Worm (Caenorhabditis elegans) whole organism, L4 larva: ENCODE results near the gene F49C5.3.

Experiments used
- F37D6.2 ChIP-seq: sonication (generic microtip); optimal IDR thresholded peaks from 2 replicates; lab custom pipeline; 2016; ENCODE audit warnings: mild to moderate bottlenecking, missing genetic modification characterization, missing compliant biosample characterization
- F49E8.2 ChIP-seq: sonication (generic microtip); optimal IDR thresholded peaks from 2 replicates; lab custom pipeline; 2016; ENCODE audit warnings: missing compliant biosample characterization, mild to moderate bottlenecking, missing genetic modification characterization, borderline replicate concordance
- T26A8.4 ChIP-seq: fragments of 200-800 bp; sonication (Bioruptor generic); IDR thresholded peaks from 2 replicates; pipeline ENCODE4 v1.3.6; 2022; ENCODE audit warnings: missing genetic modification characterization, missing compliant biosample characterization
- Y105C5A.15 ChIP-seq: fragments of 200-800 bp; sonication (Bioruptor generic); IDR thresholded peaks from 2 replicates; pipeline ENCODE4 v1.3.6; 2022; ENCODE audit warnings: missing genetic modification characterization, missing compliant biosample characterization
- aha-1 ChIP-seq: fragments of 150-350 bp; peaks from one replicate; lab custom pipeline; 2014; ENCODE audit warnings: missing biosample characterization, missing genetic modification characterization
- ceh-32 ChIP-seq: sonication (generic microtip); optimal IDR thresholded peaks from 2 replicates; lab custom pipeline; 2016; ENCODE audit warnings: mild to moderate bottlenecking, missing genetic modification characterization, missing compliant biosample characterization; ENCODE audit not compliant: poor library complexity
- cey-2 ChIP-seq: sonication (generic microtip); optimal IDR thresholded peaks from 3 replicates; lab custom pipeline; 2017; ENCODE audit warnings: missing genetic modification characterization, mild to moderate bottlenecking, missing compliant biosample characterization, antibody characterized with exemption, borderline replicate concordance; ENCODE audit not compliant: insufficient read depth
- daf-16 ChIP-seq, 3 experiments: sonication (generic microtip); optimal IDR thresholded peaks; 2 replicates each; lab custom pipeline; 2016 to 2017; ENCODE audit warnings: missing genetic modification characterization in 3 of 3, missing genetic modification reagents in 3 of 3, mild to moderate bottlenecking in 2 of 3, missing compliant biosample characterization in 2 of 3, missing biosample characterization in 1 of 3, moderate library complexity in 1 of 3
- dmd-9 ChIP-seq: fragments of 200-800 bp; sonication (Bioruptor generic); IDR thresholded peaks from 2 replicates; pipeline ENCODE4 v1.3.6; 2022; ENCODE audit warnings: missing genetic modification reagents, missing genetic modification characterization, missing compliant biosample characterization
- duxl-1 ChIP-seq: sonication (generic microtip); optimal IDR thresholded peaks from 2 replicates; lab custom pipeline; 2016; ENCODE audit warnings: mild to moderate bottlenecking, missing genetic modification characterization, moderate library complexity, missing compliant biosample characterization; ENCODE audit not compliant: poor library complexity
- hlh-11 ChIP-seq: fragments of 200-800 bp; sonication (Bioruptor generic); optimal IDR thresholded peaks from 2 replicates; lab custom pipeline; 2018; ENCODE audit warnings: mild to moderate bottlenecking, missing genetic modification characterization, missing compliant biosample characterization
- hlh-30 ChIP-seq: sonication (generic microtip); optimal IDR thresholded peaks from 2 replicates; lab custom pipeline; 2017; ENCODE audit warnings: antibody characterized with exemption, mild to moderate bottlenecking, missing genetic modification characterization, missing compliant biosample characterization; ENCODE audit not compliant: insufficient read depth
- lim-7 ChIP-seq: fragments of 200-800 bp; sonication (Bioruptor generic); IDR thresholded peaks from 2 replicates; pipeline ENCODE4 v1.3.6; 2022; ENCODE audit warnings: missing genetic modification characterization, missing compliant biosample characterization
- mep-1 ChIP-seq: fragments of 150-350 bp; sonication (generic microtip); optimal IDR thresholded peaks from 3 replicates; lab custom pipeline; 2014; ENCODE audit warnings: missing biosample characterization, missing genetic modification characterization
- mxl-3 ChIP-seq: fragments of 200-800 bp; sonication (Bioruptor generic); optimal IDR thresholded peaks from 2 replicates; lab custom pipeline; 2018; ENCODE audit warnings: mild to moderate bottlenecking, missing genetic modification characterization, missing compliant biosample characterization
- nhr-28 ChIP-seq: fragments of 150-350 bp; optimal IDR thresholded peaks from 2 replicates; lab custom pipeline; 2014; ENCODE audit warnings: missing biosample characterization, missing genetic modification characterization
- nhr-48 ChIP-seq: sonication (generic microtip); optimal IDR thresholded peaks from 2 replicates; lab custom pipeline; 2016; ENCODE audit warnings: mild to moderate bottlenecking, missing genetic modification characterization, missing compliant biosample characterization
- nhr-77 ChIP-seq: fragments of 150-350 bp; optimal IDR thresholded peaks from 2 replicates; lab custom pipeline; 2014; ENCODE audit warnings: missing biosample characterization, missing genetic modification characterization
- spr-1 ChIP-seq: sonication (generic microtip); optimal IDR thresholded peaks from 2 replicates; lab custom pipeline; 2016; ENCODE audit warnings: mild to moderate bottlenecking, missing genetic modification characterization, missing compliant biosample characterization
- tag-97 ChIP-seq: fragments of 200-800 bp; sonication (Bioruptor generic); IDR thresholded peaks from 2 replicates; pipeline ENCODE4 v1.3.6; 2022; ENCODE audit warnings: missing genetic modification characterization, missing compliant biosample characterization
- tra-1 ChIP-seq: fragments of 200-800 bp; sonication (Bioruptor generic); IDR thresholded peaks from 2 replicates; pipeline ENCODE4 v1.3.6; 2022; ENCODE audit warnings: missing genetic modification reagents, missing genetic modification characterization, missing compliant biosample characterization
- unc-39 ChIP-seq: sonication (generic microtip); optimal IDR thresholded peaks from 2 replicates; lab custom pipeline; 2017; ENCODE audit warnings: missing biosample characterization, missing genetic modification characterization
- unc-62 ChIP-seq, 3 experiments: fragments of 150-350 bp in 1 of 3; sonication (generic microtip); optimal IDR thresholded peaks in 2 of 3; peaks in 1 of 3; 1 replicate in 1 of 3; 2 replicates in 2 of 3; lab custom pipeline; 2014 to 2017; ENCODE audit warnings: missing biosample characterization in 3 of 3, missing genetic modification characterization in 3 of 3, missing genetic modification reagents in 3 of 3, missing genotype in 1 of 3
- zfp-2 ChIP-seq: sonication (generic microtip); optimal IDR thresholded peaks from 2 replicates; lab custom pipeline; 2016; ENCODE audit warnings: mild to moderate bottlenecking, missing genetic modification characterization, missing compliant biosample characterization
- ztf-11 ChIP-seq: fragments of 150-350 bp; optimal IDR thresholded peaks from 2 replicates; lab custom pipeline; 2014; ENCODE audit warnings: missing biosample characterization, missing genetic modification characterization

Gene F49C5.3

ce11 chrII:12542594-12542997 lies 6.3 kb downstream of the F49C5.3 start (continued):
- TF ChIP-seq unc-62 (GFP tag; optimal IDR thresholded peaks at IDR 0.05 in 1 of 2; lab: Kevin White, UChicago): no peak
- TF ChIP-seq unc-62 (tag; optimal IDR thresholded peaks at IDR 0.05; lab: Kevin White, UChicago): no peak
- no peak for TF ChIP-seq Y105C5A.15 (GFP tag; lab: Robert Waterston, UW)
- TF ChIP-seq lim-7 (GFP tag; lab: Robert Waterston, UW): peak; percentile 74
- TF ChIP-seq ceh-32 (tag; lab: Kevin White, UChicago): no peak
- no peak for TF ChIP-seq duxl-1 (tag; lab: Kevin White, UChicago)
- peak; percentile 3 for TF ChIP-seq hlh-11 (tag; lab: Kevin White, UChicago)
- TF ChIP-seq, all 104 proteins: peak for 22

ce11 chrII:12544533-12544932 lies 8.2 kb downstream of the F49C5.3 start, which contains the start of gene F49C5.9:
TSS of gene F49C5.9 (minus strand) at chrII:12544633.
- TF ChIP-seq tag-97 (GFP tag; lab: Robert Waterston, UW) (no peak), dmd-9 (GFP tag; lab: Robert Waterston, UW) (no peak)

ce11 chrII:12546413-12546812 lies 10.1 kb downstream of the F49C5.3 start, which contains the start of the genes F49C5.5 and F49C5.10:
TSS of gene F49C5.5 (minus strand) at chrII:12546513.
TSS of gene F49C5.10 (plus strand) at chrII:12546756.
- TF ChIP-seq F37D6.2 (no peak), hlh-30 (tag; lab: Kevin White, UChicago) (no peak)

- TF ChIP-seq mep-1: no peak
Observed at ce11 chrII:12547547-12547946, 11.2 kb downstream of the F49C5.3 start, which contains the start of gene F49C5.16. TSS of gene F49C5.16 (plus strand) at chrII:12547847.

ce11 chrII:12549613-12550012 lies 13.3 kb downstream of the F49C5.3 start:
- TF ChIP-seq cey-2: peak; percentile 16
- TF ChIP-seq T26A8.4: no peak
- TF ChIP-seq nhr-28: peak; percentile 47
- no peak for TF ChIP-seq mxl-3 (GFP tag; lab: Kevin White, UChicago)
- peak in 1 of 2 experiments; percentile 80 for TF ChIP-seq unc-62 (GFP tag; optimal IDR thresholded peaks at IDR 0.05 in 1 of 2; lab: Kevin White, UChicago)
- no peak for TF ChIP-seq unc-62 (tag; optimal IDR thresholded peaks at IDR 0.05; lab: Kevin White, UChicago)
- no peak for TF ChIP-seq spr-1
- TF ChIP-seq aha-1: peak; percentile 78
- TF ChIP-seq ztf-11 (tag; lab: Kevin White, UChicago): no peak
- TF ChIP-seq tra-1 (GFP tag; lab: Robert Waterston, UW): 0 out of 2 replicates have a peak, but pooled peaks have one; percentile 24
- TF ChIP-seq daf-16 (GFP tag; optimal IDR thresholded peaks at IDR 0.05; lab: Kevin White, UChicago): no peak
- TF ChIP-seq daf-16 (tag; optimal IDR thresholded peaks at IDR 0.05; lab: Kevin White, UChicago): no peak

- TF ChIP-seq nhr-77 (tag; lab: Kevin White, UChicago): no peak
- no peak for TF ChIP-seq unc-39 (tag; lab: Kevin White, UChicago)
- no peak for TF ChIP-seq hlh-30 (tag; lab: Kevin White, UChicago)
- peak; percentile 55 for TF ChIP-seq aha-1
- no peak for TF ChIP-seq nhr-48 (tag; lab: Kevin White, UChicago)
Observed at ce11 chrII:12550940-12551339, 14.6 kb downstream of the F49C5.3 start.

ce11 chrII:12555579-12555978 lies 19.3 kb downstream of the F49C5.3 start, which contains the start of gene F49C5.11:
TSS of gene F49C5.11 (plus strand) at chrII:12555879.
- TF ChIP-seq zfp-2 (tag; lab: Kevin White, UChicago) (no peak), duxl-1 (tag; lab: Kevin White, UChicago) (no peak), unc-62 (GFP tag; optimal IDR thresholded peaks at IDR 0.05 in 1 of 2; lab: Kevin White, UChicago) (peak in 1 of 2 experiments; percentile 89), unc-62 (tag; optimal IDR thresholded peaks at IDR 0.05; lab: Kevin White, UChicago) (no peak), F49E8.2 (no peak)
